Fruit fly (Drosophila melanogaster): ENCODE measurements around the gene pasha.
A peak's percentile ranks its signal among the peaks of the same experiment; 100 is the strongest.

pasha gene

DNA sequence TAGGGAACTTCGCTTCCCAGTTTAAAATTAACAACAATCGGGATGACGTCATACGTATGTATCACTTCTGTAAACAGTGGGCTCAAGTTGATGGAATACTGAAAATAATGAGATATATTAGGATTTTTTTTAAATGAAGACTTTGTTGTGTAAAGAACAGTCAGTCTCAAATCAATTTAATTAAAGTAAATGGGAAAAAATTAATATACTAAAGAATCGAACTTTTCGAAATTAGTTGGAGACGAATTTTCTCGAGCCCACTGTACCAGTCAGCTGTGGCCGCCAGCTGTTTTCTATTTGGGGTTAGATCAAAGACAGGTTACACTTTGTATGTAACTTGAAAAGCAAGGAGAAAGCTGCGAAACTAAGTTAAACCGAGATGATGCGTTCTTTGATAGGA lies 29.4 kb upstream of the pasha start, which contains the start of gene CG1635 (continued):
- TF ChIP-seq CG8319 (GFP tag; optimal IDR thresholded peaks at IDR 0.05), result peak; percentile 97
- TF ChIP-seq CG10631 (GFP tag; optimal IDR thresholded peaks at IDR 0.05), result peak; percentile 98
- TF ChIP-seq Eip78C (GFP tag), result peak; percentile 98
- TF ChIP-seq net (GFP tag; optimal IDR thresholded peaks at IDR 0.05), result peak; percentile 99
- peak; percentile 97 for TF ChIP-seq CG11762 (GFP tag; optimal IDR thresholded peaks at IDR 0.05; ENCODE audit: insufficient read depth)
- peak; percentile 91 to 98 for TF ChIP-seq salr (GFP tag; optimal IDR thresholded peaks at IDR 0.05)
- peak; percentile 99 for TF ChIP-seq CG34406 (GFP tag; optimal IDR thresholded peaks at IDR 0.05)
- TF ChIP-seq Eip75B (GFP tag; optimal IDR thresholded peaks at IDR 0.05), result peak; percentile 97
- TF ChIP-seq eg (GFP tag; IDR thresholded peaks at IDR 0.05), result peak; percentile 100
- peak; percentile 97 for TF ChIP-seq Ets21C (GFP tag; optimal IDR thresholded peaks at IDR 0.05)
- TF ChIP-seq svp (GFP tag), result peak; percentile 100
- TF ChIP-seq dsx (GFP tag; optimal IDR thresholded peaks at IDR 0.05; ENCODE audit: poor library complexity, severe bottlenecking), result peak; percentile 87
- TF ChIP-seq CG6276 (GFP tag; optimal IDR thresholded peaks at IDR 0.05), result peak; percentile 100

DNA sequence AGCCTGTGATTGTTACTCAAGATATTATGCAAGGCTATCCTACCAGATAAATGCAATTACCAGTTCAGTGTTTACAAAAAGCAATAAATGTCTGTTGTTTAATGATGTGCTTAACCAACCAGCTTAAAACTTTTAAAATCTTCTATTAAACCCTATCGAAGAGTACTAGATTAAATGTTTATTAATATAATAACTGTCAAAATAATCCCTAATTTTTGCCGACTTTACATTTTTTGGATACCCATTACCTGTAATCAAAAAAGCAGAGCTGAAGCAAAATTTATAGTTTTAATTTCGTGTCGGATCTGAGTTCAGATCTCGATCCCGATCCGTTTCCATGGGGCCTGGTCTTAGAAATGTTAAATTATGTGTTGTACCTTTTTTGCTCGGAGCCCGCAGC lies 27.5 kb upstream of the pasha start, which contains the start of gene CG1638:
TSS of gene CG1638 (plus strand) at position 301 of the 400 bp plus-strand sequence.
- no peak for TF ChIP-seq OdsH (GFP tag; optimal IDR thresholded peaks at IDR 0.05)
- no peak for TF ChIP-seq eg (GFP tag; IDR thresholded peaks at IDR 0.05)

DNA sequence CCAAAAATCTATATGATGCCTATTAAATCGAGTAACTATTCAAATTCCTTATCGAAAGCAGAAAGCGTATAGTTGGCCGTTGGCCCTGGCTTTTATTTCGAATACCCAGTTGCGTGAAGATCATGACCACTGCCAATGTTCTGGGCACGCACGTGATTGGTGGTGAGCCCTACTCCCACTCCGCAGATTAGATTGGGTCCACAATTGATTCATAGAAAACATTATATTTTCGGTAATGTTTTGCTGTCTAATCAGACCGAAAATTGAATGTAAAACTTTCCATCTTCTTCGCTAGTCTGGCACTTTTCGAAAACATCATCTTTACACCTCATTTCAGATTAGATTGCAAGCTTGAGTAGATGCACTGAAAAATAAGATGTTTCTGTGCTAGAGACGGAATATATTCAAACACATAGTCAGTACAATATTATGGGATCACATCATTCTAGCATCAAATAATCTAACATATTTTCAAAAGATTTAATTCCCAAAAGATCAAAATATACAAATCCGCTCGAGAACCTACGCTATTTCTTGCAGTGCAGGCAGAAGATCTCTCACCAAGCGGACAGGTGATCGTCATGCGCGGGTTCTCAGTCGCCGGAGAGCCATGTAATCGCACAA lies 25.4 kb upstream of the pasha start, which contains the start of gene CG1774:
TSS of gene CG1774 (plus strand) at position 548 of the 624 bp plus-strand sequence.
- TF ChIP-seq salr (GFP tag; optimal IDR thresholded peaks at IDR 0.05) (no peak), CG11762 (GFP tag; optimal IDR thresholded peaks at IDR 0.05; ENCODE audit: insufficient read depth) (peak; percentile 14), esn (GFP tag; optimal IDR thresholded peaks at IDR 0.05) (peak; percentile 64), CG1621 (tag; optimal IDR thresholded peaks at IDR 0.05) (no peak), Ets21C (GFP tag; optimal IDR thresholded peaks at IDR 0.05) (peak; percentile 50), CG34406 (GFP tag; optimal IDR thresholded peaks at IDR 0.05) (peak; percentile 28), Hr4 (GFP tag; optimal IDR thresholded peaks at IDR 0.05) (no peak), vri (GFP tag; optimal IDR thresholded peaks at IDR 0.05) (peak; percentile 87), cyc (GFP tag; optimal IDR thresholded peaks at IDR 0.05) (peak; percentile 66), Met (GFP tag; optimal IDR thresholded peaks at IDR 0.05) (peak; percentile 58), CG8319 (GFP tag; optimal IDR thresholded peaks at IDR 0.05) (no peak), Gug (GFP tag; IDR thresholded peaks at IDR 0.05) (peak; percentile 66), CG6808 (GFP tag; optimal IDR thresholded peaks at IDR 0.05) (no peak), CG32006 (GFP tag; optimal IDR thresholded peaks at IDR 0.05) (no peak), Smox (GFP tag; optimal IDR thresholded peaks at IDR 0.05) (no peak), achi (GFP tag; optimal IDR thresholded peaks at IDR 0.05) (no peak), net (GFP tag; optimal IDR thresholded peaks at IDR 0.05) (no peak), CG9139 (GFP tag; optimal IDR thresholded peaks at IDR 0.05) (no peak), Eip75B (GFP tag; optimal IDR thresholded peaks at IDR 0.05) (peak; percentile 53), CG6854 (GFP tag; optimal IDR thresholded peaks at IDR 0.05) (no peak), CG3032 (tag; optimal IDR thresholded peaks at IDR 0.05) (peak; percentile 1), CG16779 (tag; optimal IDR thresholded peaks at IDR 0.05) (peak; percentile 39), fd85E (GFP tag; optimal IDR thresholded peaks at IDR 0.05) (no peak), CG8632 (GFP tag; optimal IDR thresholded peaks at IDR 0.05) (peak; percentile 7), topi (GFP tag; optimal IDR thresholded peaks at IDR 0.05) (peak; percentile 69), dac (GFP tag; optimal IDR thresholded peaks at IDR 0.05) (no peak), ss (GFP tag; optimal IDR thresholded peaks at IDR 0.05) (no peak), acj6 (GFP tag; optimal IDR thresholded peaks at IDR 0.05) (peak; percentile 50), fkh (GFP tag; optimal IDR thresholded peaks at IDR 0.05) (peak; percentile 30), Ets96B (tag; optimal IDR thresholded peaks at IDR 0.05) (peak; percentile 13), CG10669 (GFP tag; optimal IDR thresholded peaks at IDR 0.05) (no peak), CG31627 (GFP tag; optimal IDR thresholded peaks at IDR 0.05) (peak; percentile 70), CG11902 (GFP tag; optimal IDR thresholded peaks at IDR 0.05) (no peak), Blimp-1 (GFP tag; optimal IDR thresholded peaks at IDR 0.05) (no peak), lz (GFP tag; optimal IDR thresholded peaks at IDR 0.05) (peak; percentile 71), CG3919 (GFP tag; optimal IDR thresholded peaks at IDR 0.05) (no peak), CG15336 (GFP tag; IDR thresholded peaks at IDR 0.05) (peak; percentile 79), CG10631 (GFP tag; optimal IDR thresholded peaks at IDR 0.05) (no peak), Eip93F (GFP tag; optimal IDR thresholded peaks at IDR 0.05) (peak; percentile 23)

All from whole organism, prepupa.